Fruit fly (Drosophila melanogaster): ENCODE results near the gene GAPsec.

DNA sequence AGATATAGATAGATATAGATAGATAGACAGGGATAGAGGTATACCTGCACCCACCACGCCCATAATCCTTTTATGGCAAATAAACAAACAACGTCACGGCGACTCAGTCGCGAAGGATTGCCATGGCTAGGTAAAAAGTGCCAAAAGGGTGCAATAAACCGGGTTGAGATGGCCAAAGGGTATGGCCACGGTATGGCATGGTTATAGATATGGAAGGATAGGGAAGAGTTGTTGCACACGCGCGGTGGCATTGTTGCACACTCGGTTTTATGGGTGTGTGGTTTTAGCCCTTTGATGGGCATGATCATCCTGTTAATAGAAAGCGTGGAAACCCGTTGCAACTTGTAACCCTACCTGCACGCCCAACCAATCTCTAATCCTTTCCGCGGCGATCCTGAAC, 47.3 kb upstream of the GAPsec start:
- TF ChIP-seq CG4496 (GFP tag; IDR thresholded peaks at IDR 0.05), result no peak
- TF ChIP-seq CG32121 (GFP tag; IDR thresholded peaks at IDR 0.05), result no peak
- no peak for TF ChIP-seq EcR (GFP tag; optimal IDR thresholded peaks at IDR 0.05)
- no peak for TF ChIP-seq Pif1A (GFP tag; optimal IDR thresholded peaks at IDR 0.05)

All from whole organism, pupa.